Fruit fly (Drosophila melanogaster) whole organism, embryonic: ENCODE measurements around the gene CG3984.

Experiments used
- BEAF-32 ChIP-seq: fragments of 200-800 bp; sonication (Bioruptor generic); optimal IDR thresholded peaks from 3 replicates; lab custom pipeline; 2017; ENCODE audit warnings: missing biosample characterization, missing genetic modification characterization, mild to moderate bottlenecking, moderate library complexity, missing genetic modification reagents
- Bteb2 ChIP-seq: fragments of 200-800 bp; sonication (Bioruptor generic); optimal IDR thresholded peaks from 2 replicates; lab custom pipeline; 2016; ENCODE audit warnings: missing biosample characterization, missing genetic modification characterization
- C15 ChIP-seq: fragments of 200-800 bp; sonication (Bioruptor generic); IDR thresholded peaks from 3 replicates; pipeline ENCODE4 v1.3.6; 2022; ENCODE audit warnings: missing biosample characterization, missing genetic modification characterization
- CG10462 ChIP-seq: fragments of 200-800 bp; sonication (Bioruptor generic); optimal IDR thresholded peaks from 2 replicates; lab custom pipeline; 2016; ENCODE audit warnings: missing biosample characterization, missing genetic modification characterization
- CG11085 ChIP-seq: fragments of 200-800 bp; sonication (Bioruptor generic); IDR thresholded peaks from 2 replicates; pipeline ENCODE4 v1.3.6; 2022; ENCODE audit warnings: missing biosample characterization, missing genetic modification characterization
- CG11723 ChIP-seq: fragments of 200-800 bp; sonication (Bioruptor generic); optimal IDR thresholded peaks from 2 replicates; lab custom pipeline; 2017; ENCODE audit warnings: missing biosample characterization, mild to moderate bottlenecking, missing genetic modification characterization
- CG12155 ChIP-seq: fragments of 200-800 bp; sonication (Bioruptor generic); optimal IDR thresholded peaks from 3 replicates; lab custom pipeline; 2016; ENCODE audit warnings: missing biosample characterization, missing genetic modification characterization
- CG12391 ChIP-seq: fragments of 200-800 bp; sonication (Bioruptor generic); optimal IDR thresholded peaks from 3 replicates; lab custom pipeline; 2018; ENCODE audit warnings: missing biosample characterization, mild to moderate bottlenecking, missing genetic modification characterization, moderate library complexity
- CG14860 ChIP-seq: fragments of 200-800 bp; sonication (Bioruptor generic); IDR thresholded peaks from 3 replicates; pipeline ENCODE4 v1.3.6; 2022; ENCODE audit warnings: missing biosample characterization, missing genetic modification characterization; ENCODE audit not compliant: partially characterized antibody
- CG16813 ChIP-seq: fragments of 200-800 bp; sonication (Bioruptor generic); IDR thresholded peaks from 3 replicates; pipeline ENCODE4 v1.3.6; 2022; ENCODE audit warnings: missing biosample characterization, missing genetic modification characterization; ENCODE audit not compliant: partially characterized antibody
- CG17385 ChIP-seq: fragments of 200-800 bp; sonication (Bioruptor generic); optimal IDR thresholded peaks from 3 replicates; lab custom pipeline; 2018; ENCODE audit warnings: missing biosample characterization, mild to moderate bottlenecking, missing genetic modification characterization
- CG18262 ChIP-seq: fragments of 200-800 bp; optimal IDR thresholded peaks from 3 replicates; lab custom pipeline; 2019; ENCODE audit warnings: missing biosample characterization, mild to moderate bottlenecking, missing genetic modification characterization, moderate library complexity
- CG18764 ChIP-seq: fragments of 200-800 bp; sonication (Bioruptor generic); optimal IDR thresholded peaks from 3 replicates; lab custom pipeline; 2016; ENCODE audit warnings: missing biosample characterization, missing genetic modification characterization
- CG32772 ChIP-seq: fragments of 200-800 bp; sonication (Bioruptor generic); IDR thresholded peaks from 2 replicates; pipeline ENCODE4 v1.3.6; 2022; ENCODE audit warnings: missing biosample characterization, missing genetic modification characterization
- CG33213 ChIP-seq: fragments of 200-800 bp; sonication (Bioruptor generic); optimal IDR thresholded peaks from 3 replicates; lab custom pipeline; 2016; ENCODE audit warnings: missing biosample characterization, missing genetic modification characterization
- CG4707 ChIP-seq: fragments of 200-800 bp; sonication (Bioruptor generic); optimal IDR thresholded peaks from 2 replicates; lab custom pipeline; 2018; ENCODE audit warnings: missing biosample characterization, mild to moderate bottlenecking, missing genetic modification characterization, moderate library complexity
- CG5245 ChIP-seq: fragments of 200-800 bp; sonication (Bioruptor generic); optimal IDR thresholded peaks from 3 replicates; lab custom pipeline; 2016; ENCODE audit warnings: missing biosample characterization, missing genetic modification characterization
- CG7556 ChIP-seq: fragments of 200-800 bp; sonication (Bioruptor generic); optimal IDR thresholded peaks from 2 replicates; lab custom pipeline; 2017; ENCODE audit warnings: missing biosample characterization, mild to moderate bottlenecking, missing genetic modification characterization
- CG8281 ChIP-seq: fragments of 200-800 bp; sonication (Bioruptor generic); optimal IDR thresholded peaks from 2 replicates; lab custom pipeline; 2018; ENCODE audit warnings: missing biosample characterization, mild to moderate bottlenecking, missing genetic modification characterization, moderate library complexity
- CG8388 ChIP-seq: fragments of 200-800 bp; sonication (Bioruptor generic); optimal IDR thresholded peaks from 2 replicates; lab custom pipeline; 2019; ENCODE audit warnings: missing biosample characterization, mild to moderate bottlenecking, missing genetic modification characterization, moderate library complexity
- CG9727 ChIP-seq: fragments of 200-800 bp; sonication (Bioruptor generic); optimal IDR thresholded peaks from 3 replicates; lab custom pipeline; 2017; ENCODE audit warnings: missing biosample characterization, mild to moderate bottlenecking, missing genetic modification characterization
- CoRest ChIP-seq: fragments of 200-800 bp; sonication (Bioruptor generic); optimal IDR thresholded peaks from 3 replicates; lab custom pipeline; 2018; ENCODE audit warnings: missing biosample characterization, mild to moderate bottlenecking, missing genetic modification characterization, moderate library complexity
- Doc3 ChIP-seq: fragments of 200-800 bp; sonication (Bioruptor generic); IDR thresholded peaks from 3 replicates; pipeline ENCODE4 v1.3.6; 2022; ENCODE audit warnings: missing biosample characterization, missing genetic modification characterization; ENCODE audit not compliant: partially characterized antibody
- Drgx ChIP-seq: fragments of 200-800 bp; sonication (Bioruptor generic); IDR thresholded peaks from 2 replicates; pipeline ENCODE4 v1.3.6; 2022; ENCODE audit warnings: missing biosample characterization, missing genetic modification characterization
- E2f2 ChIP-seq: fragments of 200-800 bp; sonication (Bioruptor generic); IDR thresholded peaks from 2 replicates; pipeline ENCODE4 v1.3.6; 2022; ENCODE audit warnings: missing biosample characterization, missing genetic modification characterization
- ERR ChIP-seq: fragments of 200-800 bp; sonication (Bioruptor generic); optimal IDR thresholded peaks from 2 replicates; lab custom pipeline; 2016; ENCODE audit warnings: missing biosample characterization, missing genetic modification characterization
- Hand ChIP-seq: fragments of 200-800 bp; sonication (Bioruptor generic); optimal IDR thresholded peaks from 2 replicates; lab custom pipeline; 2017; ENCODE audit warnings: mild to moderate bottlenecking, missing biosample characterization, missing genetic modification reagents, missing genetic modification characterization
- HmgZ ChIP-seq: fragments of 200-800 bp; sonication (Bioruptor generic); optimal IDR thresholded peaks from 2 replicates; lab custom pipeline; 2018; ENCODE audit warnings: missing biosample characterization, mild to moderate bottlenecking, missing genetic modification characterization
- Hr39 ChIP-seq: fragments of >200 bp; optimal IDR thresholded peaks from 2 replicates; lab custom pipeline; 2017
- Rfx ChIP-seq: fragments of 200-800 bp; sonication (Bioruptor generic); IDR thresholded peaks from 2 replicates; pipeline ENCODE4 v1.3.6; 2022; ENCODE audit warnings: missing biosample characterization, missing genetic modification characterization
- Sox102F ChIP-seq: fragments of 200-800 bp; sonication (Bioruptor generic); optimal IDR thresholded peaks from 2 replicates; lab custom pipeline; 2018; ENCODE audit warnings: missing biosample characterization, mild to moderate bottlenecking, missing genetic modification characterization, moderate library complexity
- Taf1 ChIP-seq: fragments of 200-800 bp; sonication (Bioruptor generic); IDR thresholded peaks from 2 replicates; pipeline ENCODE4 v1.3.6; 2022; ENCODE audit warnings: missing biosample characterization, missing genetic modification characterization
- bbx ChIP-seq: fragments of 200-800 bp; sonication (Bioruptor generic); IDR thresholded peaks from 2 replicates; pipeline ENCODE4 v1.3.6; 2022; ENCODE audit warnings: missing biosample characterization, missing genetic modification characterization; ENCODE audit not compliant: partially characterized antibody
- esg ChIP-seq: fragments of 200-800 bp; sonication (Bioruptor generic); conservative IDR thresholded peaks from 2 replicates; pipeline ENCODE4 v1.3.6; 2022; ENCODE audit warnings: missing biosample characterization, missing genetic modification characterization
- exex ChIP-seq: fragments of 200-800 bp; sonication (Bioruptor generic); optimal IDR thresholded peaks from 4 replicates; lab custom pipeline; 2018; ENCODE audit warnings: missing biosample characterization, mild to moderate bottlenecking, missing genetic modification characterization, moderate library complexity
- ftz-f1 ChIP-seq: fragments of 200-800 bp; sonication (Bioruptor generic); optimal IDR thresholded peaks from 2 replicates; lab custom pipeline; 2016; ENCODE audit warnings: missing biosample characterization, missing genetic modification characterization
- grau ChIP-seq: fragments of 200-800 bp; optimal IDR thresholded peaks from 3 replicates; lab custom pipeline; 2019; ENCODE audit warnings: missing biosample characterization, mild to moderate bottlenecking, missing genetic modification characterization, moderate library complexity
- gsb-n ChIP-seq: fragments of 200-800 bp; sonication (Bioruptor generic); optimal IDR thresholded peaks from 3 replicates; lab custom pipeline; 2018; ENCODE audit warnings: missing biosample characterization, mild to moderate bottlenecking, missing genetic modification characterization
- jumu ChIP-seq: fragments of 200-800 bp; sonication (Bioruptor generic); optimal IDR thresholded peaks from 3 replicates; lab custom pipeline; 2016; ENCODE audit warnings: missing biosample characterization, missing genetic modification characterization
- klu ChIP-seq: fragments of 200-800 bp; sonication (Bioruptor generic); IDR thresholded peaks from 2 replicates; pipeline ENCODE4 v1.3.6; 2022; ENCODE audit warnings: missing biosample characterization, missing genetic modification characterization
- lov ChIP-seq, 2 experiments: fragments of 200-800 bp in 1 of 2; fragments of >200 bp in 1 of 2; sonication (Bioruptor generic) in 1 of 2; IDR thresholded peaks in 1 of 2; optimal IDR thresholded peaks in 1 of 2; 2 replicates in 1 of 2; 3 replicates in 1 of 2; pipeline versions ENCODE4 v1.3.6 to Lab custom; 2017 to 2022; ENCODE audit warnings: missing biosample characterization in 1 of 2, missing genetic modification characterization in 1 of 2
- mam ChIP-seq: fragments of 200-800 bp; sonication (Bioruptor generic); optimal IDR thresholded peaks from 3 replicates; lab custom pipeline; 2016; ENCODE audit warnings: missing biosample characterization, missing genetic modification characterization
- nerfin-2 ChIP-seq: fragments of 200-800 bp; sonication (Bioruptor generic); IDR thresholded peaks from 2 replicates; pipeline ENCODE4 v1.3.6; 2022; ENCODE audit warnings: missing biosample characterization, missing genetic modification characterization; ENCODE audit not compliant: partially characterized antibody
- pum ChIP-seq: fragments of 200-800 bp; sonication (Bioruptor generic); optimal IDR thresholded peaks from 2 replicates; lab custom pipeline; 2016; ENCODE audit warnings: missing biosample characterization, missing genetic modification characterization
- sens ChIP-seq: fragments of 200-800 bp; sonication (Bioruptor generic); peaks from one replicate; lab custom pipeline; 2016; ENCODE audit warnings: missing biosample characterization, missing genetic modification characterization
- slp2 ChIP-seq: fragments of 200-800 bp; sonication (Bioruptor generic); optimal IDR thresholded peaks from 2 replicates; lab custom pipeline; 2016; ENCODE audit warnings: missing biosample characterization, missing genetic modification characterization
- tgo ChIP-seq: fragments of 200-800 bp; sonication (Bioruptor generic); IDR thresholded peaks from 3 replicates; pipeline ENCODE4 v1.3.6; 2022; ENCODE audit warnings: missing biosample characterization, missing genetic modification characterization
- toy ChIP-seq: fragments of 200-800 bp; sonication (Bioruptor generic); IDR thresholded peaks from 2 replicates; pipeline ENCODE4 v1.3.6; 2022; ENCODE audit warnings: missing biosample characterization, missing genetic modification characterization
- trh ChIP-seq: fragments of 200-800 bp; sonication (Bioruptor generic); optimal IDR thresholded peaks from 2 replicates; lab custom pipeline; 2016; ENCODE audit warnings: missing biosample characterization, missing genetic modification characterization

CG3984 gene

DNA sequence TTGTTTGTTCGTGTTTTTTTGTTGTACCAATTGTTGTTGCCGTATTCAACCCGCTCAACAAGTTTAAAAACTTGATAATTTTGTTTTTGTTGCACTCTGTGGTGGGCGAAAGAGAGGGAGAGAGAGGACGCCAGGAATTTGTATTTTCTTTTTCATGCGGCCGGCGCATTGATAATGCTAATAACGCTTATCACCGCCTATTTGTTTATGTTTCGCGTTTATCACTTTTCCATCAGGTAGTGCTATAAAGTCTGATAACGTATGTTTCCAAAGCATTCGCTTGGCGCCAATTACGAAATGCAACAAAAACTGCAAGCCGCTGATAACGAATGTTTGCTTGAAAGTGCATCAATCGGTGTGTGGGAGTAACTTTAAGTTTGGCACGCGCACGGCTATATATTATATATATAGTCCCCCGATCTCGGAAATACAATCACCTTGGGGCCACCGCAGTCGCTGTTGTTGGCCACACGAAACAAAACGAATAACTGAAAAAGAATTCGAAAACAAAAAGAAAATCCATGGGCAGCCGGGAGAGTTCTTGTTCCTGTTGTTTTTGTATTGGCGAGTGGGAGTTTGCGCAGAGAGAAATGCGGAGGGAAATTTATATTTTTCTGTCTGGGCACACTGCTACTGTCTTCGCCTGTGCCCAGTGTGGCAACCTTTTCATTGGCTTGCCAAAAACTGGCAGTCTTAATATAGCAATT lies 10.2 kb downstream of the CG3984 start, which contains the start of gene Glys (continued):
- TF ChIP-seq sens (GFP tag; lab: Kevin White, UChicago) (peak; percentile 76), CG18764 (no peak), grau (tag; lab: Kevin White, UChicago) (no peak), Taf1 (GFP tag; lab: Robert Waterston, UW) (no peak), Rfx (no peak; the same call in 1 of the 2 replicates), CG4707 (no peak), Hand (GFP tag; lab: Kevin White, UChicago) (peak; percentile 20), tgo (GFP tag; lab: Robert Waterston, UW) (no peak), mam (GFP tag; lab: Kevin White, UChicago) (no peak), CoRest (tag; lab: Kevin White, UChicago) (peak; percentile 5), trh (GFP tag; lab: Kevin White, UChicago) (no peak), klu (GFP tag; lab: Robert Waterston, UW) (peak; percentile 39; the same call in 1 of the 2 replicates), nerfin-2 (GFP tag; lab: Robert Waterston, UW) (peak; percentile 43; the same call in 1 of the 2 replicates), C15 (GFP tag; lab: Robert Waterston, UW) (no peak), CG7556 (GFP tag; lab: Kevin White, UChicago) (no peak), BEAF-32 (GFP tag; lab: Kevin White, UChicago) (peak; percentile 41), CG9727 (peak; percentile 2), slp2 (GFP tag; lab: Kevin White, UChicago) (no peak), CG10462 (GFP tag; lab: Kevin White, UChicago) (no peak), E2f2 (GFP tag; lab: Robert Waterston, UW) (no peak), gsb-n (tag; lab: Kevin White, UChicago) (no peak), ERR (peak; percentile 51), Drgx (peak; percentile 69), CG5245 (GFP tag; lab: Kevin White, UChicago) (no peak), Sox102F (GFP tag; lab: Kevin White, UChicago) (no peak), exex (tag; lab: Kevin White, UChicago) (peak; percentile 67), lov (optimal IDR thresholded peaks at IDR 0.05; lab: Kevin White, UChicago) (no peak), lov (GFP tag; IDR thresholded peaks at IDR 0.05; lab: Robert Waterston, UW) (0 out of 3 replicates have a peak, but pooled peaks have one; percentile 6), CG8281 (tag; lab: Kevin White, UChicago) (no peak), CG16813 (GFP tag; lab: Robert Waterston, UW) (no peak), Bteb2 (no peak), jumu (GFP tag; lab: Kevin White, UChicago) (no peak), CG12391 (tag; lab: Kevin White, UChicago) (no peak), CG17385 (GFP tag; lab: Kevin White, UChicago) (peak; percentile 15), CG8388 (no peak), CG33213 (GFP tag; lab: Kevin White, UChicago) (peak; percentile 52), toy (no peak), Doc3 (GFP tag; lab: Robert Waterston, UW) (no peak), esg (GFP tag; lab: Robert Waterston, UW) (no peak), ftz-f1 (GFP tag; lab: Kevin White, UChicago) (peak; percentile 50), CG11723 (no peak), CG32772 (GFP tag; lab: Robert Waterston, UW) (no peak), Hr39 (no peak), CG18262 (tag; lab: Kevin White, UChicago) (no peak), CG11085 (GFP tag; lab: Robert Waterston, UW) (no peak), bbx (GFP tag; lab: Robert Waterston, UW) (0 out of 2 replicates have a peak, but pooled peaks have one; percentile 22), CG14860 (0 out of 3 replicates have a peak, but pooled peaks have one; percentile 40), pum (GFP tag; lab: Kevin White, UChicago) (no peak), CG12155 (GFP tag; lab: Kevin White, UChicago) (peak; percentile 4), HmgZ (tag; lab: Kevin White, UChicago) (peak; percentile 48)
